Worm (Caenorhabditis elegans) whole organism, dauer: ENCODE data around the gene tir-1.
"Not testable (repeated sequence)": the region's sequence is repeated elsewhere in the genome, so short reads cannot be mapped to it uniquely, and the experiment has no call there.

Experiments used
- unc-62 ChIP-seq: sonication (generic microtip); optimal IDR thresholded peaks from 2 replicates; lab custom pipeline; 2017; ENCODE audit warnings: missing biosample characterization, missing genetic modification reagents, missing genetic modification characterization

tir-1 gene

DNA sequence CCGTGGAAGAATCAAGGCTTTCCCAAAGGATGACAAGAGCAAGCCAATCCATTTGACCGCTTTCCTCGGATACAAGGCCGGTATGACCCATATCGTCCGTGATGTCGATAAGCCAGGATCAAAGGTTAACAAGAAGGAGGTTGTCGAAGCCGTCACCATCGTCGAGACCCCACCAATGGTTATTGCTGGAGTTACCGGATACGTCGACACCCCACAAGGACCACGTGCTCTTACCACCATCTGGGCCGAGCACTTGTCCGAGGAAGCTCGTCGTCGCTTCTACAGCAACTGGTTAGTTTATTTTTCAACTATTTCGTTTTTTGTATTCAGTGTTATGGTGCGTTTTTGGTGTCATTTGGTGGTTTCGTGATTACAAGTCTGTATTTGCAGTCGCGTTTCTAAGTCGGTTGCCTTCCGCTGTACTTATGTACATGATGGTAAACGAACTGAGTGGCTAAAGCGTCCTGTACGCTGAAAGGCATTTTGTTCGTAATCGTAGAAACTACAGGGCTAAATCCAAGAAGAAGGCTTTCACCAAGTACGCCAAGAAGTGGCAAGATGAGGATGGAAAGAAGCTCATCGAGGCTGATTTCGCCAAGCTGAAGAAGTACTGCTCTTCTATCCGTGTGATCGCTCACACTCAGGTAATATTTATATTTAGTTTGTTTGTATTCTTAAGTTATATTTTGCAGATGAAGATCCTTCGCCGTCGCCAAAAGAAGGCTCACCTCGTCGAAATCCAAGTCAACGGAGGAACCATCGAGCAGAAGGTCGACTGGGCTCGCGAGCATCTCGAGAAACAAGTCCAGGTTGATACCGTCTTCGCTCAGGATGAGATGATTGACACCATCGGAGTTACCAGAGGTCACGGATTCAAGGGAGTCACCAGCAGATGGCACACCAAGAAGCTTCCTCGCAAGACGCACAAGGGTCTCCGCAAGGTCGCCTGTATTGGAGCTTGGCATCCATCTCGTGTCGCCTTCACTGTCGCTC, 33.2 kb downstream of the tir-1 start:
- TF ChIP-seq unc-62 (GFP tag; lab: Kevin White, UChicago) = no peak

DNA sequence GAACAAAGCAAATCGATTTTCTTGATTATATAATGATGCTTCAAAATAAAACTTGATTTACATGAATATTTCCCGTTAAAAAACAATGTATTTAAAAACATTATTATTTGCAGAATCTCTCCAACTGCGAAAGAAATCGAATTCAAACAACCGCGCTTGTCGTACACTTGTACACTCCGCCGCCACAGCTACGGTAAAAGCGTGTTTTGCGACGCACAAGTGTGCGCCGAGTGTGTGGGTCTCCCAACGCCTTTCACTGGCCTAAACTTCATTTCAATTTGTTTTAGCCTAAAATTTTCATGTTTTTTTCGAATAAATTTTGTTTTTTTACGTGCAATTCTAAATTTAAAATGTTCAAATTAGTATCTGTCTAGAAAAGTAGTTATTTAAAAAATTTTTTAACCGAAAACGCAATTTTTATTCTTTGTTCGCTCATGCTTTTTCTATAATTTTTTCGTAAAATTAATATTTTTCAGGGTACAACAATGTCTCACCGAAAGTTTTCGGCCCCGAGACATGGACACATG, 34.0 kb downstream of the tir-1 start, which contains the start of gene rpl-3:
rpl-3 (plus strand) TSS at position 477 of the 527 bp plus-strand sequence.
- TF ChIP-seq unc-62 (GFP tag; lab: Kevin White, UChicago) = peak; percentile 79

DNA sequence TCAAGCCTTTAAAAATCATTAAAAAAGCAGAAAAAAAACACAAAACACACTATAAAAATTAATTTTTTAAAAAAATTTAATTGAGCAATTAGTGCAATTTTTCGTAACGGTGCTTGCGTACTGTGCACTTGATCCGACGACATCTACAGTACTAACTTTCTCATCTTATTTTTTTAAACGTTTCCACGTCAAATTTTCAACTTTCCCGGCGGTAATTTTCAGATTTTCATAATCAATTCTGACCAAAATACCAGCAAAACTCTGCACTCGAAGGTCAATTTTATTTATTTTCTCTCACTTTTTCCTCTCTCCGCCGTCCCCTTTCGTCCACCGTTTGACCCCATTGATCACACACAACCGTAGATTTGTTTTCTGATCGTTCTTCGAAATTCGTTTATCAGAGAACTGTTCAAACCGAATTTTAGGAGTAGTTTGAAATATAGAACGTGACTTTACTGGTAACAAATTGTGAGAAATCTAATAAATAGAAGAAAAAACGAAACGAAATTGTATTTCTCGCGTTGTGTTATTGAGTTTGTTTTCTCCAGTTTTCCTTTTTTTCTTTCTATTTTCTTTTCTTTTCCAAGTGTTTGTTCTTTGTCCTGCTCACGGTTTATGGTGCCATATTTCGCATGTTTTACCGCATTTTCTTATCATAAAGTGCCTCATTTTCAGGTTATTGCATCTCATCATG, 37.5 kb downstream of the tir-1 start, which contains the start of gene acs-19:
acs-19 (plus strand) TSS at position 676 of the 694 bp plus-strand sequence.
- TF ChIP-seq unc-62 (GFP tag; lab: Kevin White, UChicago) = no peak

DNA sequence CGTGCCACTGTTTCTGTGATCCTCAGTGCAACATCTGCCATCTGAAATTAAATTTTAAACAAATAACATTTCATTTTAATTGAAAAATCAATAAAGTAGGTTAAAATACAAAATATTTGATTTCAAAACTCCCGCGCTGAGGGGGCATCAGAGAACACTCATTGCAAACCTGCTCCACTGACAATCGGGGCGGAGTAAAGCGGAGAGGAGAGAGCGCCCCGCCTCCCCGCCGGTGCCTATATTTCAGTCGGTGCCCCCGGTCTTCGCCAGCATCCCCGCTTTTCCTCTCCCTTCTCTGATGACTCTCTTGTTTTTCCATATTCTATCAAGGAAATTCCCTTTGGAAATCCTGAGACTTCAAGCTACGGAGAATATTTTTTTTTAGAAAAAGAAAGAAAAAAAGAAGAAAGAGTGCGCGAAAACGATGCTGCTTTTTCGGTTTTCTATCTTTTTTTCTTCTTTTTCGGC, 38.5 kb downstream of the tir-1 start, which contains the start of gene brc-1:
brc-1 (minus strand) TSS at position 51 of the 468 bp plus-strand sequence.
- TF ChIP-seq unc-62 (GFP tag; lab: Kevin White, UChicago) = no peak

DNA sequence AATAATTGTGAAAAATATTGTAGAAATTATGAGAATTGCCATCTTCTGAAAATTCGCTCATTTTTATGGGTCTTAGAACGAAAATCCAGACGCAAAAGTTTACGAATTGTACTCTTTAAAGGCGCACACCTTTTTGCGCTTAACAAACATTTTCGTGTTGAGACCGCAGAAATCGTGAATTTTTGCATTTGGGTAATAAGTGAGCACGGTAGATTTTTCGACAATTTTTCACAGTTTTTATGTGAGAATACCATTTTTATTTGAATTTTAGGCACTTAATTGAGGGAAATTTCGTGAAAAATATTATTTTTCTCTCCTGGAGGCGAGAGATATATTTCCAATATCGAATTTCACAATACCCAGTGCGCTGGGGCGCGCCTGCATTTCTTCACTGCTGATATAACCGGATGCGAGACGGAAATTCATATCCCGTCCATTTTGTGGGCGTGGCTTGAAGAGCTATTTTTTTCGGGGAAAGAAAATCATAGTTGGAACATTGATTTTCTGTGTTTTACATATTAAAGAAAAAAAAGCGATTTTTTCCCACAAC, 49.3 kb downstream of the tir-1 start, which contains the start of gene cyp-25A4:
cyp-25A4 (minus strand) TSS at position 51 of the 550 bp plus-strand sequence.
- not testable (repeated sequence) for TF ChIP-seq unc-62 (GFP tag; lab: Kevin White, UChicago)

DNA sequence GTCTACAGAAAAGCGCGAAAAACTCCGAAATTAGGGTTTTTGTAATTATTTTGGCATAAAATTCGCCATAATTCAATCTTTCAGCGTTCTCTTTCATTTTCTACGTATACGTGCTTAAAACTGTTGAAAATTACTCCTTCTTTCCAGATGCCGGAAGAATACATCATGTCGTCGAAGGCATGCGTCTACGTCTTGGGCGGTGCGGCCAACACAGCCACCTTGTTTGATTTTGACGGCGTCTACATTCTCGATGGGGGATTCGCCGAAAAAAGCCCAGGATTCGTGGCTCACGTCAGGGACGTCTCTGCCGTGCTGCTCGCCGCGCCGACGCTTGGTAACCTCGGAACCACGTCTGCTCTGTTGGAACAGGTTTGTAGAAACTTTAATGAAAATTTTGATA, 56.7 kb downstream of the tir-1 start, which contains the start of gene maph-1.3:
maph-1.3 (plus strand) TSS at position 148 of the 400 bp plus-strand sequence.
- not testable (repeated sequence) for TF ChIP-seq unc-62 (GFP tag; lab: Kevin White, UChicago)

DNA sequence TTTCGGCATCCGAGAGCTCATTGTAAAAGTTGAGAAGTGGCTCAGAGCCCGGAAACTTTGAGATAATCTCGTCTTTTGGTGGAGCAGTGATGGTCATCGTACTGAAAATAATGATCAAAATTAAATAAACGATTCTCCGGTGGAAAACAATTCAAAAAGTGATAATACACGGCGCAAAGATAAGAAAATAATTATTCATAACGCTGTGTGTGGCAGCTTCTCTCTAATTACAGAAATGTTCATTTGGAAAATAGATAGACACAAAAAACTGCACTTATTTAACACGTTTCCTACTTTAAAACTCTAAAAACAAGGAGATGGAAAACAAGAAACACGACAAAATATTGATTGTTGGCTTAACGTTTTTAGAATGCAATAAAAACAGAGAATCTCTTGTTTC, 57.9 kb downstream of the tir-1 start, which contains the start of gene C36A4.4:
C36A4.4 (minus strand) TSS at position 101 of the 400 bp plus-strand sequence.
- not testable (repeated sequence) for TF ChIP-seq unc-62 (GFP tag; lab: Kevin White, UChicago)

DNA sequence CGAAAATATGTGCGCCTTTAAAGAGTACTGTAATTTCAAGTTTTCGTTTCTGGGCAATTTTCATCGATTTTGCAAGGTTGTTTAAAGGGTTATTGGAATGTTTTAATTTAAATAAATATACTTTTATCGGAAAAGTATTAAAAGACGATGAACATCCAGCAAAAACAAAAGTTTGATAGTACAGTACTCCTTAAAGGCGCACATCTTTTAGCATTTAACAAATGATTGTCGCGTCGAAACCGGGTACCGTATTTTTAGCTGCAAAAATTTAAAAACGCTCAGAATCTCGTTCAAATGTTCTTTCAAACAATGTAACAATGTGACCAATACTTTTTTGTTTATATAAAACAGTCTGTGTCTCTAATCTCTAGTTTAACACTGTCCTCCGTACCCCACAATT, 61.2 kb downstream of the tir-1 start, which contains the start of gene C36A4.11:
C36A4.11 (plus strand) TSS at position 301 of the 400 bp plus-strand sequence.
- TF ChIP-seq unc-62 (GFP tag; lab: Kevin White, UChicago) = not testable (repeated sequence)

DNA sequence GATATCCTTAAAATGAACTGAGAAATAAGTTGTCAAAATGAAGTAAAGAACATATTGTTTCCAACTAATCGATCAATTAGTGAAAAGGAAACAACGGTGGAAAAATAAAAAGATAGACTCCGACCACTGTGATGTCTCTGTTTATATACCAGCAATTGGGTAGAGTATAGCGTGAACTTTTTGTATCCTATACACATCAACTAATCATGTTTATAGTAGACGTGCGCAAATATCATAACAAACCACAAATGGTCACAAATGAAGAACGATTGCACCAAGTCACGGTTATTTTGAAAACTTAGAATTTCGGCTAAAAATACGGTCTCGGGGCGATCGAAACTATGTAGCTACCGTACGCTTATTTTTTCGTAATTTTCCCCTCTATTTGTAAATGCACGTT, 61.8 kb downstream of the tir-1 start, which contains the start of gene cyp-25A3:
cyp-25A3 (minus strand) TSS at position 101 of the 400 bp plus-strand sequence.
- TF ChIP-seq unc-62 (GFP tag; lab: Kevin White, UChicago) = no peak

DNA sequence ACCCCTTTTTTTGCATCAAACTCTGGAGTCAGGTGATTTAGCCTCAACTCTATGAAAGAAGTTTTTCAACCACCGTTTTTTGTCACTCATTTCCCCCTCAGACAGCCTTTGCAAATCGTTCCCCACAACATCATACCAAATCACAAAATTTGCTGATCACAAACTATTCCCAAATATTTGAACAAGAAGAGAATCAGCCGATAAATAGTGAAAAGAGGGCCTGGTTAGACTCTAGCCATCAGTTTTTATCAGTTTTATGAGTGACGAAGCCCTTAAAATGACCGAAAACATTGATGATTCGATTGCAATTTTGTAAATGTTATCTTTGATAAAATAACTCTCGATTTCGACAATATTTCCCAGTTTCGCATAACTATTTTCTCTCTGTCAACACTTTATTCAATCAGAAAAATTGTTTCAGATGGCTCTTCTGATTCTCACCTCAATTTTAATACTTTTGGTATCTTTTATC, 66.6 kb downstream of the tir-1 start, which contains the start of gene cyp-25A2:
cyp-25A2 (plus strand) TSS at position 422 of the 472 bp plus-strand sequence.
- no peak for TF ChIP-seq unc-62 (GFP tag; lab: Kevin White, UChicago)

DNA sequence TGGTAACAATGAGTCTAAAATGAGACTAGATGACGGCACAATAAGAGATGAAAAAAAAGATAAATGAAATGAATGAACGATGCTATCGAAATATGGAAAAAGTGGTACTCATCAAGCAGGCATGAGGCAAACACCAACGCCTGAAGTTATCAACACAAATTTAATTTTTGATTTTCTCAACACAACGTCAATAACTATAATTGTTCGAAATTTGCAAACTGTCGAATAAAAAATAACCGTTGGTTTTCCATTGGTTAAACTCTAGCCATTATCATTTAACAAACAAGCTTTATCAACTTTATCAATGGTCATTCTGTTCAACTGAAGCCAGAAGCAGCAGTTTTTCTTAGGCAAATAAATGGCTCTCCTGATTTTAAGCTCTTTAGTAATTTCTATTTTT, 69.2 kb downstream of the tir-1 start, which contains the start of gene cyp-25A1:
cyp-25A1 (plus strand) TSS at position 301 of the 400 bp plus-strand sequence.
- no peak for TF ChIP-seq unc-62 (GFP tag; lab: Kevin White, UChicago)

DNA sequence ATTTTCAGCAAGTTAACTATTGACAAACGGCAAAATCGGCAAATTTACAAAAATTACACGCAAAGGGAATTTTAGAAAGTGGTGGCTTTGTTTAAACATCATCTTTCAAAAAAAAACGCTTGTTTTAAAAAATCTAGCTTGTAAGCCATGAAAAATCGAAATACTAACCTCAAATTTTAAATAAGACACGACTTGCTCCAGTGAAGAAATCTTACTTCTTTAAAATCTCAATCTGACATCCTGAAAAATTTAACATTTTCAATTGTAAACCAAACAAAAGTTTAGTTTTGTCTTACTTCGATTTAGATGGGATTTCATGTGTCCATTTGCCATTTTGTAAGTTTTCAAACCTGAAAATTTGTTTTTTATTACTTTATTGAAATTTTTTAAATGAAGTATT, 69.6 kb downstream of the tir-1 start:
- no peak for TF ChIP-seq unc-62 (GFP tag; lab: Kevin White, UChicago)

DNA sequence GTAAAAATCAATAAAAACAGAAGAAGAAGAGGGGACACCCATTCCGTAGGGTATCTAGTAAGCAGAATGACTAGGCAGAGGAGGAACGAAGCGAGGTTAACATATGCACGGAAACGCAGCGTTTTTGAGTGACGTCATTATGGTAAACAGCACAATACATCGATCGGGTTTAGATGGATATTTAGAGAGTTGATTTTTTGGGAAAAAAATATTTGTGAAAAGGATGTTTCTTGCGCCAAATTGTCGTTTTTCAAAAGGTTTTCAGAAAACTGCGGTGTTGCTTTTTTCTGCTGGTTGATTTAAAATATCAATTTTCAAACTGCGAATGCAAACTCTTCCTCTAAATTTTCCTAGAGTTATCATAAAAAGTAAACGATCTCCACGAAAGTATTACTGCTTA, 70.1 kb downstream of the tir-1 start, which contains the start of gene C36A4.10:
C36A4.10 (minus strand) TSS at position 101 of the 400 bp plus-strand sequence.
- TF ChIP-seq unc-62 (GFP tag; lab: Kevin White, UChicago) = no peak

DNA sequence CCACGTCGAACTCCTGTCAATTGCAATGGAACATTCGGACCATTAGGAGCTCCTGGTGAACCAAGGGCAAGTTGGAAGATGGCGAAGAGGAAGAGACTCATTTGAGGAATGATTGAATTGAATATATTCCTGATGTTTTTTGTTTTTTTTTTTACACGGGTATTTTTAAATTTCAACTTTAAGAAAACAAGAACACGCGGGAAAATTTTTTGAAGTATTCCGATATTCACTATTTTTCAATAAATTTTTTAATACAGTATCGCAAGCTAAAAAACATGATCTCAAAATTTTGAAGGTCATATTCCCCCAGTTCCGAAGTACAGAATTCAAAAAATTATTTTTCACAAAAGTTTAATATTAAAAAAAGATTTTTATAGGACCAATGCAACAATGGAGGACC, 72.3 kb downstream of the tir-1 start, which contains the start of gene cnnm-5:
cnnm-5 (minus strand) TSS at position 101 of the 400 bp plus-strand sequence.
- TF ChIP-seq unc-62 (GFP tag; lab: Kevin White, UChicago) = no peak
